Worm (Caenorhabditis elegans) whole organism, L4 larva: ENCODE data around the gene ceh-90.
A peak's percentile ranks its signal among the peaks of the same experiment; 100 is the strongest.

Experiments
- F10B5.3 ChIP-seq: sonication (generic microtip); optimal IDR thresholded peaks from 2 replicates; lab custom pipeline; 2016; ENCODE audit warnings: mild to moderate bottlenecking, missing genetic modification characterization, missing compliant biosample characterization
- T26A8.4 ChIP-seq: fragments of 200-800 bp; sonication (Bioruptor generic); IDR thresholded peaks from 2 replicates; pipeline ENCODE4 v1.3.6; 2022; ENCODE audit warnings: missing genetic modification characterization, missing compliant biosample characterization
- Y48G9A.11 ChIP-seq: fragments of 200-800 bp; sonication (Bioruptor generic); IDR thresholded peaks from 2 replicates; pipeline ENCODE4 v1.3.6; 2022; ENCODE audit warnings: missing genetic modification reagents, missing genetic modification characterization, missing compliant biosample characterization
- ZK546.5 ChIP-seq, 2 experiments: sonication (generic microtip); optimal IDR thresholded peaks; 2 replicates each; lab custom pipeline; 2017; ENCODE audit warnings: missing biosample characterization in 2 of 2, missing genetic modification characterization in 2 of 2
- aly-2 ChIP-seq: sonication (generic microtip); optimal IDR thresholded peaks from 2 replicates; lab custom pipeline; 2018; ENCODE audit warnings: missing biosample characterization, missing genetic modification characterization
- attf-4 ChIP-seq: sonication (generic microtip); optimal IDR thresholded peaks from 3 replicates; lab custom pipeline; 2017; ENCODE audit warnings: missing biosample characterization, missing genetic modification characterization
- ceh-20 ChIP-seq: fragments of 200-800 bp; sonication (Bioruptor generic); IDR thresholded peaks from 2 replicates; pipeline ENCODE4 v1.3.6; 2022; ENCODE audit warnings: missing genetic modification reagents, missing genetic modification characterization, missing compliant biosample characterization
- ceh-28 ChIP-seq: fragments of 150-350 bp; optimal IDR thresholded peaks from 2 replicates; lab custom pipeline; 2014; ENCODE audit warnings: missing biosample characterization, missing genetic modification reagents, missing genetic modification characterization
- ceh-32 ChIP-seq: sonication (generic microtip); optimal IDR thresholded peaks from 2 replicates; lab custom pipeline; 2016; ENCODE audit warnings: mild to moderate bottlenecking, missing genetic modification characterization, missing compliant biosample characterization; ENCODE audit not compliant: poor library complexity
- cey-2 ChIP-seq: sonication (generic microtip); optimal IDR thresholded peaks from 3 replicates; lab custom pipeline; 2017; ENCODE audit warnings: missing genetic modification characterization, mild to moderate bottlenecking, missing compliant biosample characterization, antibody characterized with exemption, borderline replicate concordance; ENCODE audit not compliant: insufficient read depth
- ctbp-1 ChIP-seq: fragments of 200-800 bp; sonication (Bioruptor generic); IDR thresholded peaks from 2 replicates; pipeline ENCODE4 v1.3.6; 2022; ENCODE audit warnings: missing genetic modification reagents, missing genetic modification characterization, missing compliant biosample characterization
- daf-16 ChIP-seq, 3 experiments: sonication (generic microtip); optimal IDR thresholded peaks; 2 replicates each; lab custom pipeline; 2016 to 2017; ENCODE audit warnings: missing genetic modification characterization in 3 of 3, missing genetic modification reagents in 3 of 3, mild to moderate bottlenecking in 2 of 3, missing compliant biosample characterization in 2 of 3, missing biosample characterization in 1 of 3, moderate library complexity in 1 of 3
- dmd-9 ChIP-seq: fragments of 200-800 bp; sonication (Bioruptor generic); IDR thresholded peaks from 2 replicates; pipeline ENCODE4 v1.3.6; 2022; ENCODE audit warnings: missing genetic modification reagents, missing genetic modification characterization, missing compliant biosample characterization
- dpl-1 ChIP-seq: fragments of 150-350 bp; optimal IDR thresholded peaks from 2 replicates; lab custom pipeline; 2014; ENCODE audit warnings: missing biosample characterization, missing genetic modification reagents, missing genetic modification characterization
- fkh-10 ChIP-seq: fragments of 150-350 bp; optimal IDR thresholded peaks from 2 replicates; lab custom pipeline; 2014; ENCODE audit warnings: missing biosample characterization, missing genetic modification reagents, missing genetic modification characterization
- hif-1 ChIP-seq, 2 experiments: sonication (generic microtip); optimal IDR thresholded peaks; 2 replicates each; lab custom pipeline; 2016 to 2017; ENCODE audit warnings: missing compliant biosample characterization in 2 of 2, missing genetic modification characterization in 2 of 2, missing genetic modification reagents in 2 of 2, missing genotype in 2 of 2, mild to moderate bottlenecking in 1 of 2
- hlh-11 ChIP-seq: fragments of 200-800 bp; sonication (Bioruptor generic); optimal IDR thresholded peaks from 2 replicates; lab custom pipeline; 2018; ENCODE audit warnings: mild to moderate bottlenecking, missing genetic modification characterization, missing compliant biosample characterization
- hlh-30 ChIP-seq: sonication (generic microtip); optimal IDR thresholded peaks from 2 replicates; lab custom pipeline; 2017; ENCODE audit warnings: antibody characterized with exemption, mild to moderate bottlenecking, missing genetic modification characterization, missing compliant biosample characterization; ENCODE audit not compliant: insufficient read depth
- hmg-1.1 ChIP-seq: fragments of 200-800 bp; sonication (Bioruptor generic); IDR thresholded peaks from 2 replicates; pipeline ENCODE4 v1.3.6; 2022; ENCODE audit warnings: missing genetic modification reagents, missing genetic modification characterization, missing compliant biosample characterization
- lin-13 ChIP-seq: fragments of 150-350 bp; optimal IDR thresholded peaks from 2 replicates; lab custom pipeline; 2014; ENCODE audit warnings: missing biosample characterization, missing genetic modification reagents, missing genetic modification characterization
- lin-39 ChIP-seq: fragments of 150-350 bp; optimal IDR thresholded peaks from 2 replicates; lab custom pipeline; 2014; ENCODE audit warnings: missing biosample characterization, missing genetic modification reagents, missing genetic modification characterization
- lsy-2 ChIP-seq, 2 experiments: fragments of 150-350 bp in 1 of 2; sonication (generic microtip) in 1 of 2; optimal IDR thresholded peaks; 2 replicates each; lab custom pipeline; 2014 to 2017; ENCODE audit warnings: missing biosample characterization in 2 of 2, missing genetic modification characterization in 2 of 2
- mdl-1 ChIP-seq, 2 experiments: fragments of 150-350 bp in 1 of 2; sonication (generic microtip) in 1 of 2; optimal IDR thresholded peaks; 2 replicates each; lab custom pipeline; 2014 to 2017; ENCODE audit warnings: missing biosample characterization in 2 of 2, missing genetic modification characterization in 2 of 2
- mxl-2 ChIP-seq: fragments of 200-800 bp; sonication (Bioruptor generic); conservative IDR thresholded peaks from 2 replicates; pipeline ENCODE4 v1.3.6; 2022; ENCODE audit warnings: missing genetic modification reagents, missing genetic modification characterization, missing compliant biosample characterization
- mxl-3 ChIP-seq: fragments of 200-800 bp; sonication (Bioruptor generic); optimal IDR thresholded peaks from 2 replicates; lab custom pipeline; 2018; ENCODE audit warnings: mild to moderate bottlenecking, missing genetic modification characterization, missing compliant biosample characterization
- nhr-102 ChIP-seq: sonication (generic microtip); optimal IDR thresholded peaks from 2 replicates; lab custom pipeline; 2016; ENCODE audit warnings: mild to moderate bottlenecking, missing genetic modification characterization, moderate library complexity, missing compliant biosample characterization
- nhr-11 ChIP-seq: fragments of 150-350 bp; optimal IDR thresholded peaks from 2 replicates; lab custom pipeline; 2014; ENCODE audit warnings: missing biosample characterization, missing genetic modification characterization
- nhr-25 ChIP-seq: sonication (generic microtip); optimal IDR thresholded peaks from 2 replicates; lab custom pipeline; 2017; ENCODE audit warnings: missing genetic modification characterization, mild to moderate bottlenecking, missing compliant biosample characterization, antibody characterized with exemption, moderate library complexity, borderline replicate concordance; ENCODE audit not compliant: insufficient read depth
- nhr-28 ChIP-seq: fragments of 150-350 bp; optimal IDR thresholded peaks from 2 replicates; lab custom pipeline; 2014; ENCODE audit warnings: missing biosample characterization, missing genetic modification characterization
- nhr-48 ChIP-seq: sonication (generic microtip); optimal IDR thresholded peaks from 2 replicates; lab custom pipeline; 2016; ENCODE audit warnings: mild to moderate bottlenecking, missing genetic modification characterization, missing compliant biosample characterization
- nhr-6 ChIP-seq: fragments of 150-350 bp; optimal IDR thresholded peaks from 2 replicates; lab custom pipeline; 2014; ENCODE audit warnings: missing biosample characterization, missing genetic modification characterization
- nhr-77 ChIP-seq: fragments of 150-350 bp; optimal IDR thresholded peaks from 2 replicates; lab custom pipeline; 2014; ENCODE audit warnings: missing biosample characterization, missing genetic modification characterization
- pha-4 ChIP-seq, 2 experiments: fragments of 150-350 bp in 1 of 2; fragments of 200-800 bp in 1 of 2; sonication (Bioruptor generic) in 1 of 2; IDR thresholded peaks in 1 of 2; optimal IDR thresholded peaks in 1 of 2; 2 replicates each; pipeline versions ENCODE4 v1.3.6 to Lab custom; 2014 to 2022; ENCODE audit warnings: missing genetic modification characterization in 2 of 2, missing genetic modification reagents in 2 of 2, missing biosample characterization in 1 of 2, missing compliant biosample characterization in 1 of 2
- rbr-2 ChIP-seq: sonication (generic microtip); optimal IDR thresholded peaks from 2 replicates; lab custom pipeline; 2016; ENCODE audit warnings: missing genotype, missing genetic modification characterization, missing compliant biosample characterization
- saeg-2 ChIP-seq: fragments of 200-800 bp; sonication (Bioruptor generic); IDR thresholded peaks from 2 replicates; pipeline ENCODE4 v1.3.6; 2022; ENCODE audit warnings: missing genetic modification reagents, missing genetic modification characterization, missing compliant biosample characterization
- set-16 ChIP-seq: fragments of 200-800 bp; sonication (Bioruptor generic); IDR thresholded peaks from 2 replicates; pipeline ENCODE4 v1.3.6; 2022; ENCODE audit warnings: missing genetic modification reagents, missing genetic modification characterization, missing compliant biosample characterization
- spr-1 ChIP-seq: sonication (generic microtip); optimal IDR thresholded peaks from 2 replicates; lab custom pipeline; 2016; ENCODE audit warnings: mild to moderate bottlenecking, missing genetic modification characterization, missing compliant biosample characterization
- tra-1 ChIP-seq: fragments of 200-800 bp; sonication (Bioruptor generic); IDR thresholded peaks from 2 replicates; pipeline ENCODE4 v1.3.6; 2022; ENCODE audit warnings: missing genetic modification reagents, missing genetic modification characterization, missing compliant biosample characterization
- unc-130 ChIP-seq: sonication (generic microtip); optimal IDR thresholded peaks from 2 replicates; lab custom pipeline; 2016; ENCODE audit warnings: missing genetic modification reagents, missing genetic modification characterization, missing compliant biosample characterization
- unc-62 ChIP-seq, 3 experiments: fragments of 150-350 bp in 1 of 3; sonication (generic microtip); optimal IDR thresholded peaks in 2 of 3; peaks in 1 of 3; 1 replicate in 1 of 3; 2 replicates in 2 of 3; lab custom pipeline; 2014 to 2017; ENCODE audit warnings: missing biosample characterization in 3 of 3, missing genetic modification characterization in 3 of 3, missing genetic modification reagents in 3 of 3, missing genotype in 1 of 3
- vab-7 ChIP-seq: fragments of 200-800 bp; sonication (Bioruptor generic); IDR thresholded peaks from 2 replicates; pipeline ENCODE4 v1.3.6; 2022; ENCODE audit warnings: missing genetic modification reagents, missing genetic modification characterization, missing compliant biosample characterization
- zfp-3 ChIP-seq: fragments of 200-800 bp; sonication (Bioruptor generic); conservative IDR thresholded peaks from 2 replicates; pipeline ENCODE4 v1.3.6; 2022; ENCODE audit warnings: missing genetic modification reagents, missing genetic modification characterization, missing compliant biosample characterization
- zip-2 ChIP-seq: fragments of 150-350 bp; optimal IDR thresholded peaks from 2 replicates; lab custom pipeline; 2014; ENCODE audit warnings: missing biosample characterization, missing genetic modification characterization

ceh-90 gene

DNA sequence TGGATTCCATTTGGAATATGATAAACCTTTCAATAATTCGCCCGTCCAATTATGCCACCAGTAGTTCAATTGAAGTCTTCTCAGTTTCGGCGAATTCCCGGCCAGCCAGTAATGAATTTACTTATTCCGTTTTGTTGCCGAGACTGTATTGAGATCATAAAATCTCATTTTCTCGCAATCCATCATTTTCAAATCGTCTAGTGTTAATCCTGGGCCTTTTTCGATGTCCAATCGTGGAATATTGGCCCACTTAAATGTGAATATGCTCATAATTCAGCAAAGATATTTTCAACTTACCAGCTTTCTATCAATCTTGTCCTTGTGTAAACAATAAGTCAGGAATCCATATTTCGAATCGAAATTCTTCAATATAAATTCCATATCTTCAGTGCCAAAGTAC, 4.2 kb downstream of the ceh-90 start:
- TF ChIP-seq ceh-28 = no peak
- TF ChIP-seq unc-130 (GFP tag; lab: Kevin White, UChicago) = no peak
- TF ChIP-seq cey-2 (tag; lab: Kevin White, UChicago) = no peak
- TF ChIP-seq unc-62 (GFP tag; optimal IDR thresholded peaks at IDR 0.05 in 1 of 2; lab: Kevin White, UChicago) = peak in 1 of 2 experiments; percentile 90
- TF ChIP-seq unc-62 (tag; optimal IDR thresholded peaks at IDR 0.05; lab: Kevin White, UChicago) = no peak
- TF ChIP-seq nhr-102 = no peak

ce11 chrX:14147400-14147799, 9.4 kb downstream of the ceh-90 start, which contains the start of gene akt-2:
Gene akt-2 (plus strand): TSS chrX:14147700.
- TF ChIP-seq dpl-1 = no peak

- TF ChIP-seq vab-7 (GFP tag; lab: Robert Waterston, UW) (0 out of 2 replicates have a peak, but pooled peaks have one; percentile 21), aly-2 (tag; lab: Kevin White, UChicago) (no peak), nhr-28 (tag; lab: Kevin White, UChicago) (peak; percentile 96), zip-2 (tag; lab: Kevin White, UChicago) (peak; percentile 17), mxl-3 (GFP tag; lab: Kevin White, UChicago) (peak; percentile 44), saeg-2 (no peak), nhr-25 (tag; lab: Kevin White, UChicago) (peak; percentile 46), hlh-30 (tag; lab: Kevin White, UChicago) (peak; percentile 96), nhr-11 (peak; percentile 79), lsy-2 (tag; optimal IDR thresholded peaks at IDR 0.05; lab: Kevin White, UChicago) (peak; percentile 44 to 75), ceh-32 (tag; lab: Kevin White, UChicago) (no peak), hif-1 (tag; optimal IDR thresholded peaks at IDR 0.05; lab: Kevin White, UChicago) (peak in 1 of 2 experiments; percentile 51), unc-130 (GFP tag; lab: Kevin White, UChicago) (no peak), mxl-2 (GFP tag; lab: Robert Waterston, UW) (no peak), tra-1 (peak; percentile 69), mdl-1 (tag; optimal IDR thresholded peaks at IDR 0.05; lab: Kevin White, UChicago) (peak; percentile 63 to 89), lin-13 (GFP tag; lab: Kevin White, UChicago) (no peak), nhr-48 (tag; lab: Kevin White, UChicago) (peak; percentile 16), ctbp-1 (GFP tag; lab: Robert Waterston, UW) (0 out of 2 replicates have a peak, but pooled peaks have one; percentile 20), zfp-3 (GFP tag; lab: Robert Waterston, UW) (no peak), attf-4 (no peak), spr-1 (tag; lab: Kevin White, UChicago) (no peak), nhr-6 (tag; lab: Kevin White, UChicago) (peak; percentile 90), T26A8.4 (GFP tag; lab: Robert Waterston, UW) (peak; percentile 50; the same call in 1 of the 2 replicates), daf-16 (GFP tag; optimal IDR thresholded peaks at IDR 0.05; lab: Kevin White, UChicago) (peak in 1 of 2 experiments; percentile 86), daf-16 (tag; optimal IDR thresholded peaks at IDR 0.05; lab: Kevin White, UChicago) (peak; percentile 99), fkh-10 (GFP tag; lab: Kevin White, UChicago) (peak; percentile 80), nhr-77 (peak; percentile 84), ZK546.5 (tag; optimal IDR thresholded peaks at IDR 0.05; lab: Kevin White, UChicago) (no peak), dmd-9 (GFP tag; lab: Robert Waterston, UW) (no peak), dpl-1 (peak; percentile 54), lin-39 (tag; lab: Kevin White, UChicago) (no peak), hlh-11 (tag; lab: Kevin White, UChicago) (peak; percentile 92), hmg-1.1 (GFP tag; lab: Robert Waterston, UW) (peak; percentile 74), F10B5.3 (tag; lab: Kevin White, UChicago) (no peak), Y48G9A.11 (GFP tag; lab: Robert Waterston, UW) (no peak), unc-62 (GFP tag; optimal IDR thresholded peaks at IDR 0.05 in 1 of 2; lab: Kevin White, UChicago) (peak in 1 of 2 experiments; percentile 96), unc-62 (tag; optimal IDR thresholded peaks at IDR 0.05; lab: Kevin White, UChicago) (no peak), set-16 (GFP tag; lab: Robert Waterston, UW) (peak; percentile 27; the same call in 1 of the 2 replicates), ceh-20 (GFP tag; lab: Robert Waterston, UW) (0 out of 2 replicates have a peak, but pooled peaks have one; percentile 37), ceh-28 (peak; percentile 32), rbr-2 (tag; lab: Kevin White, UChicago) (peak; percentile 80), pha-4 (GFP tag; IDR thresholded peaks at IDR 0.05; lab: Robert Waterston, UW) (0 out of 2 replicates have a peak, but pooled peaks have one; percentile 29), pha-4 (tag; optimal IDR thresholded peaks at IDR 0.05; lab: Kevin White, UChicago) (peak; percentile 93)
Measured at ce11 chrX:14146740-14147140, 10.1 kb downstream of the ceh-90 start.
